Worm (Caenorhabditis elegans): ENCODE data around the gene mrps-5.
A peak's percentile ranks its signal among the peaks of the same experiment; 100 is the strongest.

Gene mrps-5

ce11 chrV:12548830-12549229, 14.5 kb upstream of the mrps-5 start (continued):
- TF ChIP-seq jun-1 (tag; optimal IDR thresholded peaks at IDR 0.05) (no peak), fos-1 (tag; optimal IDR thresholded peaks at IDR 0.05) (peak; percentile 16), lin-35 (GFP tag; optimal IDR thresholded peaks at IDR 0.05) (peak in 1 of 2 experiments; percentile 55), efl-1 (optimal IDR thresholded peaks at IDR 0.05) (peak in 1 of 2 experiments; percentile 2), efl-1 (GFP tag; optimal IDR thresholded peaks at IDR 0.05 in 1 of 2) (peak in 1 of 2 experiments; percentile 92), fkh-8 (tag; optimal IDR thresholded peaks at IDR 0.05) (no peak), nhr-28 (tag; optimal IDR thresholded peaks at IDR 0.05) (no peak), mdl-1 (tag; optimal IDR thresholded peaks at IDR 0.05) (peak in 1 of 2 experiments; percentile 16), nhr-47 (tag; optimal IDR thresholded peaks at IDR 0.05) (peak; percentile 39), unc-86 (tag; optimal IDR thresholded peaks at IDR 0.05) (no peak), mef-2 (tag; optimal IDR thresholded peaks at IDR 0.05) (no peak)

DNA sequence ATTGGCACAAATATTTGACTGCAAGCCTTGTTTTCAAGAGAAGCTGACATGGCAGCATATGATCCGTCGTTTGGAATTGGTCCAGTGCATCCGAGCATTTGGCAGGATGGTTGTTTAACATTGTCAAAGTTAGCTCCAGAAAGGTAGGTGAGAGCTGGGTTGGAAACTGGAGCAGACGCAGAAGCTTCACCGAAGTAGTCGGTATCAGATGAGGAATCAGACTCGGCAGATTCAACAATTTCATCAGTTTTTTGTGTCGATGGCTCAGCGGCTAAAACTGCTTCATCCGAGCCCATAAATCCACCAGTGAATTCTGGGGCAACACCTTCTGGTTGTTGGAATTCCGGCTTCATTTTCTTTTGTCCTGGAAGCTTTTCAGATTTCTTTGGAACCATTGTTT, 13.7 kb upstream of the mrps-5 start:
- peak; percentile 59 for TF ChIP-seq nhr-85 (tag)
- TF ChIP-seq vab-15 (tag; optimal IDR thresholded peaks at IDR 0.05): no peak
- TF ChIP-seq ceh-82 (tag; optimal IDR thresholded peaks at IDR 0.05): no peak
- TF ChIP-seq elt-3 (tag; optimal IDR thresholded peaks at IDR 0.05): peak in 1 of 6 experiments; percentile 3
- TF ChIP-seq fos-1 (tag; optimal IDR thresholded peaks at IDR 0.05): no peak
- no peak for TF ChIP-seq lsy-2 (tag; optimal IDR thresholded peaks at IDR 0.05)
- peak; percentile 72 for TF ChIP-seq ama-1 (optimal IDR thresholded peaks at IDR 0.05)
- TF ChIP-seq mdl-1 (tag; optimal IDR thresholded peaks at IDR 0.05): peak in 1 of 2 experiments; percentile 13
- no peak for TF ChIP-seq tlp-1 (tag; optimal IDR thresholded peaks at IDR 0.05)
- no peak for TF ChIP-seq egl-13 (tag; optimal IDR thresholded peaks at IDR 0.05)
- no peak for TF ChIP-seq aha-1 (tag; optimal IDR thresholded peaks at IDR 0.05)

- peak; percentile 4 for TF ChIP-seq mep-1 (tag; optimal IDR thresholded peaks at IDR 0.05)
- no peak for TF ChIP-seq hlh-17 (GFP tag; optimal IDR thresholded peaks at IDR 0.05; ENCODE audit: borderline replicate concordance)
- TF ChIP-seq ztf-4 (tag; optimal IDR thresholded peaks at IDR 0.05): peak; percentile 47
- peak; percentile 46 for TF ChIP-seq lin-14 (GFP tag; optimal IDR thresholded peaks at IDR 0.05)
- TF ChIP-seq nhr-71 (tag; optimal IDR thresholded peaks at IDR 0.05): peak; percentile 54
- TF ChIP-seq nhr-19 (GFP tag; conservative IDR thresholded peaks at IDR 0.05): peak; percentile 25
- TF ChIP-seq snu-23 (GFP tag; optimal IDR thresholded peaks at IDR 0.05): peak; percentile 3
- TF ChIP-seq mdl-1 (tag; optimal IDR thresholded peaks at IDR 0.05): peak in 1 of 2 experiments; percentile 30
- peak in 1 of 2 experiments; percentile 38 for TF ChIP-seq lsy-2 (tag; optimal IDR thresholded peaks at IDR 0.05)
- peak; percentile 46 for TF ChIP-seq nhr-85 (tag)
- peak; percentile 34 for TF ChIP-seq nhr-90 (tag; optimal IDR thresholded peaks at IDR 0.05; ENCODE audit: poor library complexity)
- no peak for TF ChIP-seq unc-86 (tag; optimal IDR thresholded peaks at IDR 0.05)
- peak; percentile 60 for TF ChIP-seq nhr-20 (tag; optimal IDR thresholded peaks at IDR 0.05)
- TF ChIP-seq vab-15 (tag; optimal IDR thresholded peaks at IDR 0.05): no peak
- peak; percentile 18 for TF ChIP-seq dsc-1 (tag; optimal IDR thresholded peaks at IDR 0.05)
- TF ChIP-seq unc-62 (GFP tag; optimal IDR thresholded peaks at IDR 0.05): no peak
- peak; percentile 90 for TF ChIP-seq ama-1 (optimal IDR thresholded peaks at IDR 0.05)
- TF ChIP-seq nhr-11 (tag; optimal IDR thresholded peaks at IDR 0.05): no peak
- TF ChIP-seq elt-3 (tag; optimal IDR thresholded peaks at IDR 0.05): peak in 3 of 6 experiments; percentile 1 to 32 (median 8)
- TF ChIP-seq blmp-1 (tag; optimal IDR thresholded peaks at IDR 0.05): peak; percentile 65
- TF ChIP-seq hlh-4 (tag; optimal IDR thresholded peaks at IDR 0.05): no peak
- TF ChIP-seq tbx-2 (tag; optimal IDR thresholded peaks at IDR 0.05): peak; percentile 42
- peak; percentile 8 for TF ChIP-seq rnt-1 (tag; optimal IDR thresholded peaks at IDR 0.05)
- no peak for TF ChIP-seq efl-1 (optimal IDR thresholded peaks at IDR 0.05)
- peak in 1 of 2 experiments; percentile 85 for TF ChIP-seq efl-1 (GFP tag; optimal IDR thresholded peaks at IDR 0.05 in 1 of 2)
- peak in 1 of 2 experiments; percentile 18 for TF ChIP-seq lin-35 (GFP tag; optimal IDR thresholded peaks at IDR 0.05)
Observed at ce11 chrV:12550036-12550626, 13.2 kb upstream of the mrps-5 start, which contains the start of gene F45D3.3. Gene F45D3.3, minus strand, starts transcription at chrV:12550385.

DNA sequence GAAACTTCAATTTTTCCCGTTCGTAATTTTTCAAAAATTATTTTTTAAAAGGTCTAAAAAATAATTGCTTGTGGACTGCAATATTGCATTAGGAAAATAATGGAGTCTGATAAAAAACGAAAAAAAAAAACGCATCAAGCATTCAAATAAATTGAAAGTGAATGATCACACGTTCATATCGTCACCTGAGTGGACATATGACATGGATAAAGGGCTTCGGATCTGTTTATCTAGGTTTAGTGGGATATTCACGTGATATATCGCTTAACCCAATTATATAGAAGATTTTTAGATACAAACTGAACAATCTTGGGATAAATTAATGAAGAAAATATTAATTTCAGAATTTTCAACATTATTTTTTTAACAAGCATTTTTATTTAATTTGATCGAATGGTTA, 12.5 kb upstream of the mrps-5 start:
- TF ChIP-seq pax-3 (tag; optimal IDR thresholded peaks at IDR 0.05) (peak; percentile 43), nhr-85 (tag) (peak; percentile 16), zag-1 (tag; optimal IDR thresholded peaks at IDR 0.05) (no peak), snu-23 (GFP tag; optimal IDR thresholded peaks at IDR 0.05) (peak; percentile 14), dsc-1 (tag; optimal IDR thresholded peaks at IDR 0.05) (peak; percentile 86), nhr-11 (tag; optimal IDR thresholded peaks at IDR 0.05) (no peak), blmp-1 (tag; optimal IDR thresholded peaks at IDR 0.05) (peak; percentile 70), nhr-47 (tag; optimal IDR thresholded peaks at IDR 0.05) (peak; percentile 26), elt-3 (tag; optimal IDR thresholded peaks at IDR 0.05) (peak in 1 of 6 experiments; percentile 12)

Data from whole organism, L1 larva.